Worm (Caenorhabditis elegans): ENCODE results near the gene luc-7L.

The luc-7L gene

DNA sequence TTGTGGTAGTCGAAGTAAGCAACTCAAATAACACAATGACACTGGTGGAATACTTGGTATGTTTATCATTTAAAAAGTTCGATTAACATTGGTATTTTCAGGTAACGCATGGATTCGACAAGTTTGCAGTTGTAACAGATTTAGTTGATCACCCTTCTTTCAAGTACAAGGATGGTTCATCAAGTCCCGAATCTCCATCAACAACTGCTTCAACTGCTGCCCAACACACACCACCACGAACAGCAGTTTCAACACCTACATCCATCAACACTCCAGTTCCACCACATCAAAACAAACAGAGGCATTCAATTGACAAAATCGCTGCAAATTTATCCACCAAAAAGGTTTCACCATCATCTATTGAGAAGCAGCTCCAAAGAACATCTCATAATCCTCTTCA lies 24.8 kb downstream of the luc-7L start:
- TF ChIP-seq D2030.7 (GFP tag; IDR thresholded peaks at IDR 0.05): 0 out of 2 replicates have a peak, but pooled peaks have one; percentile 18
- no peak for TF ChIP-seq cebp-1 (GFP tag; IDR thresholded peaks at IDR 0.05)
- TF ChIP-seq cebp-1 (tag; optimal IDR thresholded peaks at IDR 0.05): no peak

DNA sequence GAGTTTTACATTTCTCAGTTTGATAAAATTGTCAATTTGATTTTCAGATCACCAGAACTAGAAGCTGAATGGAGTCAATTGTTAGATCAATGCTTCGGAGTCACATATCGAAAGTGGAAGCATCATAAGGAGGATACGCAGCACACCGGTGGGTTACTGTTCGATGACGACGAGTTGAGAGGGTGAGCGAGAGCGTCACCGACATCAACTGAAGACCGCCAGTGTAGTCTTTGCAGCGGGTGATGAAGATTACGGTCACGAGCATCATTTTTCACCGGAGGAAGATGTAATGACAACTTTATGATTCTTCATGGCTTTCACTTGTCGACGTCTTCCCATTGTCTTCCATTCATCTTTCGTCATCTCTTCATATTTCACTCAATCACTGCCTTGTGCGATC lies 25.4 kb downstream of the luc-7L start, which contains the start of gene lin-26:
Gene lin-26 (plus strand): TSS at position 301 of the 400 bp plus-strand sequence.
- no peak for TF ChIP-seq ztf-18 (tag; optimal IDR thresholded peaks at IDR 0.05)
- TF ChIP-seq attf-6 (GFP tag; IDR thresholded peaks at IDR 0.05): no peak
- TF ChIP-seq aptf-2 (GFP tag; conservative IDR thresholded peaks at IDR 0.05): 0 out of 2 replicates have a peak, but pooled peaks have one; percentile 9

DNA sequence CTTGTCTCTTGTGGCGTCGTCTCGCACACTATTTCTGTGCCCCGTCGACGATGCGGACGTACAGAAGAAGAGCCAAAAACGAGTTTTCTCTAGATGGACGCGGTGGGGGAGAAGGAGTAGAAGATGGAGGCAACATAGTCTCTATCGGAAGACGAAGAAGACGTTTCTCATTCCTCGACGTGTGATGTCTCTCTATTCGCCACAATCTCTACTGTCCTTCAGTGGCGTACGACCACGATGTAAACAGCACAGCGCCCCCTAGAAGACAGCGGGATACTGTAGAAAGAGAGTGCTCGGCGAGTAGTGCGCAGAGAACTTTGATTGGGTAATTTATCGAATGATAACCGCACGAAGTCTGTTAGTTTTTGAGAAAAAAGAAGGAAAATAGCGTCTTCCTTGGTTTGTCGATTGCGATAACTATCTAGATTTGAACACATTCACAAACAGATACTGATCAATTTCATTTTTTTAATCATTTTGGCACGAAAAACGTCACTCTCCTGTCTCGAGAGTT lies 27.7 kb downstream of the luc-7L start:
- TF ChIP-seq unc-62 (GFP tag; optimal IDR thresholded peaks at IDR 0.05) (no peak), tbp1 (GFP tag; optimal IDR thresholded peaks at IDR 0.05) (no peak), ztf-3 (GFP tag; optimal IDR thresholded peaks at IDR 0.05) (no peak), ztf-6 (GFP tag; IDR thresholded peaks at IDR 0.05) (no peak), nhr-90 (tag; optimal IDR thresholded peaks at IDR 0.05) (no peak), zfh-2 (GFP tag; conservative IDR thresholded peaks at IDR 0.05) (no peak), rpc-1 (optimal IDR thresholded peaks at IDR 0.05) (no peak), rpc-1 (tag; optimal IDR thresholded peaks at IDR 0.05) (no peak), egl-44 (GFP tag; IDR thresholded peaks at IDR 0.05) (no peak), ztf-25 (GFP tag; IDR thresholded peaks at IDR 0.05) (no peak), snpc-4 (GFP tag; optimal IDR thresholded peaks at IDR 0.05) (no peak), snpc-4 (tag; optimal IDR thresholded peaks at IDR 0.05) (no peak), hsf-1 (GFP tag; IDR thresholded peaks at IDR 0.05) (no peak), lin-26 (GFP tag; IDR thresholded peaks at IDR 0.05) (no peak), attf-5 (GFP tag; optimal IDR thresholded peaks at IDR 0.05) (no peak), somi-1 (GFP tag; optimal IDR thresholded peaks at IDR 0.05) (no peak), madf-3 (GFP tag; IDR thresholded peaks at IDR 0.05) (no peak), hlh-26 (GFP tag; conservative IDR thresholded peaks at IDR 0.05) (no peak), Y67H2A.10 (GFP tag; conservative IDR thresholded peaks at IDR 0.05) (no peak), mxl-1 (tag; optimal IDR thresholded peaks at IDR 0.05) (no peak), ets-4 (GFP tag; optimal IDR thresholded peaks at IDR 0.05) (no peak)

DNA sequence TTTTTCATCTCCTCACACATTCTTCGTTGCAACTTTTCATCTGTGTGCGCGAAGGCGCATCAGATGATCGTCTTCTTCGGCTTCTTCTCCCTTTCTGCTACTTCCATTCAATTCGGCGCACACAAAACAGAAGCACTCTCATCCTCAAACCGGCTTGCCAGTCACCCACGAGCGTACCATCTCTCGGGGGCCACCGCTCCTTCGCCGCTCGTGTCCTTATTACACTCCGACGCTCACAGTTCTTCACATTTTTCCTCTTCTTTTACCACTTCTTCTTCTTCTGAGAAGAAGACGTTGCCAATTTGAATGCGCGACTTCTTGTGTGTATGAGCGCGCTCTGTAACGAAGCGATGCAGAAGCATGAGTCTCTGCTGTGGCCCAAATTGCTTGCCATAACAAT lies 28.8 kb downstream of the luc-7L start:
- TF ChIP-seq C17E4.6 (GFP tag; IDR thresholded peaks at IDR 0.05) (no peak), mxl-1 (tag; optimal IDR thresholded peaks at IDR 0.05) (no peak), aptf-3 (GFP tag; IDR thresholded peaks at IDR 0.05) (no peak), F57A8.1 (GFP tag; optimal IDR thresholded peaks at IDR 0.05) (no peak), zfh-2 (GFP tag; conservative IDR thresholded peaks at IDR 0.05) (0 out of 2 replicates have a peak, but pooled peaks have one; percentile 45)

DNA sequence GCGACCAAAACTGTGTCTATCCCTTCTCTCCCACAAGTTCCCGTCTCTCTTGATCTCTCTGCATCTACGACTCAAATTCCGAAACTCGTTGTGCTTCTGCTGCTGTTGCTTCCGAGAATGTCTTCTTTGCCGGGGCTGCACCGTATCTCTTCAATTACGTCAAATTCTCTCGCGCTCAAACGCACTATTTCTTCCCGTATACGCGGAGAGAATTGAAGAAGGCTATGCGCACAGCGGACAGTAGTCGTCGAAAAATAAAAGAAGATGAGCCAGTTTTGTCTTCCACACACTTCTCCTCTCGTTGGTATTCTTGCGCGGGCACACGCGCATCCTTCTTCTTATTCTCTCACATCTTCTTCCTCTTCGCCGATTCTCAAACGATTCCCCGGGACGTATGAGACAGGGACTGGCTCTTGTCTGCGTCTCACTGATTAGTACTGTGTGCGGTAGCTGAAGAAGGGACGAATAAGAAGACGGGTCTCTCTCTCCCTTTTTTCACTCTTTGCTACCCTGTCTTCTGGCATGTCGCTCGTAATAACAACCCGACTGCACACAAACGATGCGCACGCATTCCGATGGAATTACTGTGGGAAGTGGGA lies 30.9 kb downstream of the luc-7L start:
- TF ChIP-seq ceh-27 (GFP tag; optimal IDR thresholded peaks at IDR 0.05) (no peak), zfh-2 (GFP tag; conservative IDR thresholded peaks at IDR 0.05) (0 out of 2 replicates have a peak, but pooled peaks have one; percentile 21)

DNA sequence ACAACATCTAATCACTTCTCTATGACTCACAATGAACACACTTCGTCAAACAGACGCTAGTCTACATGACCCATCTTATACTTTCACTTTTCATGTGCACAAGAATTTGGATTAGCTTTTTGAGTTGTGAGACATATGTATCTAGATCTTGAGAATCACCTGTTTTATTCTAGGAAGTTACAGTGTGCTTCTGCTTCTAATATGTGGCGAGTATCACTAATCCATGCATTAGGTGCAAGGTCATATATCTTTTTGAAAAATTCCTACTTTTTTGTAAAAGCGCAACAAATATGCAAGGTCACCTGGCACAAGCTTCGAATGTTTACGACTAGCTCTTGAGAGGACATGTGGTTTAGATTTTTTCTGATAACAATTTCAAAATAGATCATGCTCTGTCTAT lies 31.5 kb downstream of the luc-7L start:
- no peak for TF ChIP-seq K12H6.12 (tag; optimal IDR thresholded peaks at IDR 0.05)
- TF ChIP-seq lin-35 (GFP tag; optimal IDR thresholded peaks at IDR 0.05): no peak
- no peak for TF ChIP-seq repo-1 (tag; optimal IDR thresholded peaks at IDR 0.05)
- no peak for TF ChIP-seq ceh-27 (GFP tag; optimal IDR thresholded peaks at IDR 0.05)
- no peak for TF ChIP-seq athp-1 (tag; optimal IDR thresholded peaks at IDR 0.05)
- TF ChIP-seq B0336.3 (GFP tag; IDR thresholded peaks at IDR 0.05): no peak
- no peak for TF ChIP-seq B0261.1 (tag; optimal IDR thresholded peaks at IDR 0.05)
- no peak for TF ChIP-seq tlf-1 (GFP tag; optimal IDR thresholded peaks at IDR 0.05)
- no peak for TF ChIP-seq hmg-1.2 (GFP tag; IDR thresholded peaks at IDR 0.05)
- TF ChIP-seq F57C9.4 (tag; optimal IDR thresholded peaks at IDR 0.05): no peak
- TF ChIP-seq Y53F4B.3 (GFP tag; IDR thresholded peaks at IDR 0.05): no peak
- no peak for TF ChIP-seq gei-17 (GFP tag; optimal IDR thresholded peaks at IDR 0.05)
